Worm (Caenorhabditis elegans) whole organism, late embryonic: ENCODE results near the gene tomm-20.

Source experiments
- C08G9.2 ChIP-seq: sonication (generic microtip); optimal IDR thresholded peaks from 2 replicates; lab custom pipeline; 2016; ENCODE audit warnings: mild to moderate bottlenecking, missing genetic modification characterization, moderate library complexity, missing compliant biosample characterization
- F13H6.1 ChIP-seq: sonication (generic microtip); optimal IDR thresholded peaks from 2 replicates; lab custom pipeline; 2016; ENCODE audit warnings: missing genetic modification characterization, missing compliant biosample characterization
- K09A11.1 ChIP-seq: sonication (generic microtip); optimal IDR thresholded peaks from 2 replicates; lab custom pipeline; 2017; ENCODE audit warnings: antibody characterized with exemption, mild to moderate bottlenecking, missing genetic modification characterization, missing compliant biosample characterization; ENCODE audit not compliant: insufficient read depth
- ama-1 ChIP-seq: fragments of 150-350 bp; optimal IDR thresholded peaks from 2 replicates; lab custom pipeline; 2014
- ceh-14 ChIP-seq: sonication (generic microtip); optimal IDR thresholded peaks from 2 replicates; lab custom pipeline; 2016; ENCODE audit warnings: missing genotype, missing genetic modification characterization, missing compliant biosample characterization
- eyg-1 ChIP-seq: sonication (generic microtip); optimal IDR thresholded peaks from 2 replicates; lab custom pipeline; 2016; ENCODE audit warnings: missing genotype, missing genetic modification characterization, missing compliant biosample characterization
- fkh-6 ChIP-seq: sonication (generic microtip); optimal IDR thresholded peaks from 2 replicates; lab custom pipeline; 2016; ENCODE audit warnings: missing genetic modification characterization, missing compliant biosample characterization
- nfya-1 ChIP-seq: sonication (generic microtip); optimal IDR thresholded peaks from 2 replicates; lab custom pipeline; 2017; ENCODE audit warnings: missing genetic modification characterization, mild to moderate bottlenecking, missing compliant biosample characterization, antibody characterized with exemption, moderate library complexity
- pha-4 ChIP-seq: fragments of 150-350 bp; optimal IDR thresholded peaks from 2 replicates; lab custom pipeline; 2018; ENCODE audit warnings: missing biosample characterization, missing genetic modification reagents, missing genetic modification characterization
- unc-86 ChIP-seq: sonication (generic microtip); optimal IDR thresholded peaks from 2 replicates; lab custom pipeline; 2016; ENCODE audit warnings: missing genetic modification characterization, missing compliant biosample characterization

DNA sequence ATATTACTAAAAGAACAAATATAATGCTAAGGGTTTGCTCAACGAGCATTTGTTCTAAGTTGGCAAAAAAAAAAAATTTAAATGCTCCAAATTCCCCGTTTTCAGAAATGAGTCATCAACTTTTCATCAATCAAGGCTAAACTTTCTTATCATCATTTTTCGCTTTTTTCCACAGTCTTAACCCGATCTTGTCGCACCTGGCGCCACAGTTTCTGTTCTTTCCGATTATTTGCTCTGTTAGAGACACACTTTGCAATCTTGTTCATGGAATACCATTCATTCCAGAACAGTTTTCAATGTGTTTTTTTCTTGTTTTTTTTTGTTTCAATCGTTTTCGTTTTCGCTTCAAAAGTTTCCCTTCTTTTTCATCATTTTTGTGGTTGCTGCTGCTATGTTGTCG, 45.1 kb downstream of the tomm-20 start:
- TF ChIP-seq unc-86 (tag; lab: Kevin White, UChicago) (no peak), nfya-1 (tag; lab: Kevin White, UChicago) (no peak), pha-4 (tag; lab: Kevin White, UChicago) (no peak), ceh-14 (tag; lab: Kevin White, UChicago) (no peak), ama-1 (lab: Kevin White, UChicago) (no peak), fkh-6 (no peak), eyg-1 (tag; lab: Kevin White, UChicago) (no peak), F13H6.1 (no peak), C08G9.2 (tag; lab: Kevin White, UChicago) (no peak), K09A11.1 (tag; lab: Kevin White, UChicago) (no peak)
